3 fruit fly cellular contexts compared by ENCODE assay signal in genomic region chr3R:19105821-19106220, dm6.
TF ChIP-seq lines count a peak whose summit lies in the region.

No protein-coding gene starts in this region.

TF ChIP-seq in whole organism, embryonic, 481 proteins besides CTCF, POLR2A, EP300 and RAD21 (continued from another document and continues in another):
- TF ChIP-seq CG13424 (tag; optimal IDR thresholded peaks at IDR 0.05; lab: Kevin White, UChicago) (peak; percentile 29), fd96Cb (tag; optimal IDR thresholded peaks at IDR 0.05; lab: Kevin White, UChicago) (peak; percentile 54), mirr (GFP tag; optimal IDR thresholded peaks at IDR 0.05; lab: Kevin White, UChicago) (no peak), CG8089 (GFP tag; optimal IDR thresholded peaks at IDR 0.05; lab: Kevin White, UChicago) (no peak), CG7839 (tag; optimal IDR thresholded peaks at IDR 0.05; lab: Kevin White, UChicago) (peak; percentile 44), CG5953 (GFP tag; IDR thresholded peaks at IDR 0.05; lab: Robert Waterston, UW) (peak; percentile 57), ken (GFP tag; IDR thresholded peaks at IDR 0.05; lab: Robert Waterston, UW) (peak; percentile 41; the same call in 1 of the 3 replicates), CG17359 (tag; optimal IDR thresholded peaks at IDR 0.05; lab: Kevin White, UChicago) (peak; percentile 40), CG9215 (GFP tag; IDR thresholded peaks at IDR 0.05; lab: Robert Waterston, UW) (no peak), sens (GFP tag; lab: Kevin White, UChicago) (peak; percentile 76), CG10267 (tag; optimal IDR thresholded peaks at IDR 0.05; lab: Kevin White, UChicago) (peak; percentile 30), oc (tag; optimal IDR thresholded peaks at IDR 0.05; lab: Kevin White, UChicago) (peak; percentile 3), Mes4 (GFP tag; optimal IDR thresholded peaks at IDR 0.05; lab: Kevin White, UChicago) (peak; percentile 30), CG10147 (GFP tag; optimal IDR thresholded peaks at IDR 0.05; lab: Kevin White, UChicago) (no peak), lmd (GFP tag; IDR thresholded peaks at IDR 0.05; lab: Robert Waterston, UW) (peak; percentile 21; the same call in 1 of the 2 replicates), CG12391 (tag; optimal IDR thresholded peaks at IDR 0.05; lab: Kevin White, UChicago) (peak; percentile 33), shn (GFP tag; optimal IDR thresholded peaks at IDR 0.05; lab: Kevin White, UChicago) (peak; percentile 1), CG14667 (GFP tag; IDR thresholded peaks at IDR 0.05; lab: Robert Waterston, UW) (0 out of 2 replicates have a peak, but pooled peaks have one; percentile 28), CG17186 (GFP tag; optimal IDR thresholded peaks at IDR 0.05; lab: Kevin White, UChicago) (no peak), CG6791 (GFP tag; IDR thresholded peaks at IDR 0.05; lab: Robert Waterston, UW; ENCODE audit: partially characterized antibody) (no peak), Drgx (GFP tag; IDR thresholded peaks at IDR 0.05; lab: Robert Waterston, UW) (peak; percentile 80), sim (GFP tag; IDR thresholded peaks at IDR 0.05; lab: Robert Waterston, UW) (peak; percentile 11; the same call in 1 of the 2 replicates), NK7.1 (GFP tag; optimal IDR thresholded peaks at IDR 0.05; lab: Kevin White, UChicago) (no peak), CG31441 (GFP tag; IDR thresholded peaks at IDR 0.05; lab: Robert Waterston, UW) (peak; percentile 58), Bdp1 (GFP tag; optimal IDR thresholded peaks at IDR 0.05; lab: Kevin White, UChicago) (no peak), CG8924 (tag; optimal IDR thresholded peaks at IDR 0.05; lab: Kevin White, UChicago) (peak; percentile 19), CG11560 (tag; IDR thresholded peaks at IDR 0.05; lab: Robert Waterston, UW) (no peak), CoRest (tag; optimal IDR thresholded peaks at IDR 0.05; lab: Kevin White, UChicago) (peak; percentile 11), Taf1 (GFP tag; IDR thresholded peaks at IDR 0.05; lab: Robert Waterston, UW) (no peak), CG10366 (GFP tag; IDR thresholded peaks at IDR 0.05; lab: Robert Waterston, UW) (peak; percentile 30; the same call in 1 of the 2 replicates), CG17361 (GFP tag; IDR thresholded peaks at IDR 0.05; lab: Robert Waterston, UW) (peak; percentile 46; the same call in 1 of the 3 replicates), dmrt99B (tag; optimal IDR thresholded peaks at IDR 0.05; lab: Kevin White, UChicago) (peak; percentile 76), hb (GFP tag; IDR thresholded peaks at IDR 0.05; lab: Robert Waterston, UW; ENCODE audit: partially characterized antibody) (no peak), CG4424 (GFP tag; optimal IDR thresholded peaks at IDR 0.05; lab: Kevin White, UChicago) (no peak), zf30C (GFP tag; optimal IDR thresholded peaks at IDR 0.05; lab: Kevin White, UChicago) (peak; percentile 21), cg (GFP tag; optimal IDR thresholded peaks at IDR 0.05; lab: Kevin White, UChicago) (no peak), Chrac-16 (GFP tag; optimal IDR thresholded peaks at IDR 0.05; lab: Kevin White, UChicago) (no peak), phol (tag; optimal IDR thresholded peaks at IDR 0.05; lab: Kevin White, UChicago) (peak; percentile 53), HmgD (GFP tag; optimal IDR thresholded peaks at IDR 0.05; lab: Kevin White, UChicago) (no peak), Hmr (GFP tag; optimal IDR thresholded peaks at IDR 0.05; lab: Kevin White, UChicago) (no peak), sisA (GFP tag; IDR thresholded peaks at IDR 0.05; lab: Robert Waterston, UW) (peak; percentile 47), chif (GFP tag; optimal IDR thresholded peaks at IDR 0.05; lab: Kevin White, UChicago) (peak in 1 of 2 experiments; percentile 27), grau (tag; optimal IDR thresholded peaks at IDR 0.05; lab: Kevin White, UChicago) (peak; percentile 27), CG16863 (GFP tag; optimal IDR thresholded peaks at IDR 0.05; lab: Kevin White, UChicago) (peak; percentile 18)

TF ChIP-seq in whole organism, prepupa, 60 proteins besides CTCF, POLR2A, EP300 and RAD21 (continued from another document):
- TF ChIP-seq Hr4 (GFP tag; optimal IDR thresholded peaks at IDR 0.05; lab: Kevin White, UChicago) (peak; percentile 85), salr (GFP tag; optimal IDR thresholded peaks at IDR 0.05; lab: Kevin White, UChicago) (peak; percentile 48 to 77), CG15336 (GFP tag; IDR thresholded peaks at IDR 0.05; lab: Robert Waterston, UW) (peak; percentile 86), CG6854 (GFP tag; optimal IDR thresholded peaks at IDR 0.05; lab: Kevin White, UChicago) (no peak), fd85E (GFP tag; optimal IDR thresholded peaks at IDR 0.05; lab: Kevin White, UChicago) (no peak), acj6 (GFP tag; optimal IDR thresholded peaks at IDR 0.05; lab: Kevin White, UChicago) (peak; percentile 76), Sox14 (GFP tag; optimal IDR thresholded peaks at IDR 0.05; lab: Kevin White, UChicago) (peak; percentile 82), Sox102F (GFP tag; optimal IDR thresholded peaks at IDR 0.05; lab: Kevin White, UChicago) (peak; percentile 61), lz (GFP tag; optimal IDR thresholded peaks at IDR 0.05; lab: Kevin White, UChicago) (peak; percentile 63), dac (GFP tag; optimal IDR thresholded peaks at IDR 0.05; lab: Kevin White, UChicago) (no peak), dsx (GFP tag; optimal IDR thresholded peaks at IDR 0.05; lab: Kevin White, UChicago; ENCODE audit: poor library complexity, severe bottlenecking) (peak; percentile 57), net (GFP tag; optimal IDR thresholded peaks at IDR 0.05; lab: Kevin White, UChicago) (peak; percentile 71), CG11762 (GFP tag; optimal IDR thresholded peaks at IDR 0.05; lab: Kevin White, UChicago; ENCODE audit: insufficient read depth) (peak; percentile 68), Blimp-1 (GFP tag; optimal IDR thresholded peaks at IDR 0.05; lab: Kevin White, UChicago) (no peak), OdsH (GFP tag; optimal IDR thresholded peaks at IDR 0.05; lab: Kevin White, UChicago) (peak; percentile 79), CG34406 (GFP tag; optimal IDR thresholded peaks at IDR 0.05; lab: Kevin White, UChicago) (peak; percentile 70), topi (GFP tag; optimal IDR thresholded peaks at IDR 0.05; lab: Kevin White, UChicago) (peak; percentile 58), CG6163 (GFP tag; IDR thresholded peaks at IDR 0.05; lab: Robert Waterston, UW) (peak; percentile 83), eg (GFP tag; IDR thresholded peaks at IDR 0.05; lab: Robert Waterston, UW) (peak; percentile 84), pdm3 (GFP tag; optimal IDR thresholded peaks at IDR 0.05; lab: Kevin White, UChicago) (peak; percentile 77), Eip78C (GFP tag; lab: Kevin White, UChicago) (peak; percentile 92), CG6808 (GFP tag; optimal IDR thresholded peaks at IDR 0.05; lab: Kevin White, UChicago) (peak; percentile 84), fd59A (GFP tag; optimal IDR thresholded peaks at IDR 0.05; lab: Kevin White, UChicago) (peak; percentile 64), CG6276 (GFP tag; optimal IDR thresholded peaks at IDR 0.05; lab: Kevin White, UChicago) (peak; percentile 67), CG31627 (GFP tag; optimal IDR thresholded peaks at IDR 0.05; lab: Kevin White, UChicago) (peak; percentile 59), Hr38 (GFP tag; optimal IDR thresholded peaks at IDR 0.05; lab: Kevin White, UChicago) (no peak), CG11294 (GFP tag; IDR thresholded peaks at IDR 0.05; lab: Robert Waterston, UW) (peak; percentile 72), esn (GFP tag; optimal IDR thresholded peaks at IDR 0.05; lab: Kevin White, UChicago) (peak; percentile 74), svp (GFP tag; lab: Kevin White, UChicago) (peak; percentile 70), CG3032 (tag; optimal IDR thresholded peaks at IDR 0.05; lab: Kevin White, UChicago) (peak; percentile 85), Smox (GFP tag; optimal IDR thresholded peaks at IDR 0.05; lab: Kevin White, UChicago) (peak; percentile 68), CG7368 (GFP tag; optimal IDR thresholded peaks at IDR 0.05; lab: Kevin White, UChicago) (peak; percentile 64), CG10631 (GFP tag; optimal IDR thresholded peaks at IDR 0.05; lab: Kevin White, UChicago) (peak; percentile 79), CG3919 (GFP tag; optimal IDR thresholded peaks at IDR 0.05; lab: Kevin White, UChicago) (peak; percentile 66), vri (GFP tag; optimal IDR thresholded peaks at IDR 0.05; lab: Kevin White, UChicago) (no peak), spab (GFP tag; optimal IDR thresholded peaks at IDR 0.05; lab: Kevin White, UChicago) (peak; percentile 71)

TF ChIP-seq in whole organism, wandering third instar larva, 38 proteins besides CTCF, POLR2A, EP300 and RAD21 (continued from another document):
- no peak for TF ChIP-seq tai (GFP tag; optimal IDR thresholded peaks at IDR 0.05; lab: Kevin White, UChicago)
- peak in 1 of 2 experiments; percentile 15 for TF ChIP-seq foxo (GFP tag; optimal IDR thresholded peaks at IDR 0.05; lab: Kevin White, UChicago)
- TF ChIP-seq lola (GFP tag; optimal IDR thresholded peaks at IDR 0.05; lab: Kevin White, UChicago): no peak
- TF ChIP-seq Rel (GFP tag; optimal IDR thresholded peaks at IDR 0.05; lab: Kevin White, UChicago): no peak
- no peak for TF ChIP-seq Rel (tag; optimal IDR thresholded peaks at IDR 0.05; lab: Kevin White, UChicago)
- TF ChIP-seq Hr83 (GFP tag; optimal IDR thresholded peaks at IDR 0.05; lab: Kevin White, UChicago; ENCODE audit: poor library complexity, severe bottlenecking): no peak
- TF ChIP-seq Jra (GFP tag; optimal IDR thresholded peaks at IDR 0.05; lab: Kevin White, UChicago): no peak
